Worm (Caenorhabditis elegans) whole organism, young adult: ENCODE results near the gene F10D7.3.

Source experiments
- T26A5.8 ChIP-seq: sonication (generic microtip); optimal IDR thresholded peaks from 2 replicates; lab custom pipeline; 2016; ENCODE audit warnings: missing genetic modification characterization, missing compliant biosample characterization
- attf-6 ChIP-seq: fragments of 200-800 bp; sonication (Bioruptor generic); IDR thresholded peaks from 2 replicates; pipeline ENCODE4 v1.3.6; 2022; ENCODE audit warnings: missing genetic modification reagents, missing genetic modification characterization, missing compliant biosample characterization
- dpl-1 ChIP-seq: fragments of 150-350 bp; optimal IDR thresholded peaks from 2 replicates; lab custom pipeline; 2014; ENCODE audit warnings: missing biosample characterization, missing genetic modification reagents, missing genetic modification characterization
- hrde-1 ChIP-seq: sonication (generic microtip); optimal IDR thresholded peaks from 2 replicates; lab custom pipeline; 2016; ENCODE audit warnings: missing genetic modification characterization, mild to moderate bottlenecking, missing compliant biosample characterization, moderate library complexity, missing genotype, missing genetic modification reagents, borderline replicate concordance
- ztf-22 ChIP-seq: fragments of 200-800 bp; sonication (Bioruptor generic); optimal IDR thresholded peaks from 2 replicates; lab custom pipeline; 2018; ENCODE audit warnings: mild to moderate bottlenecking, missing genetic modification characterization, moderate library complexity, missing compliant biosample characterization

ce11 chrX:17381975-17382374 lies 7.5 kb upstream of the F10D7.3 start, which contains the start of gene F10D7.4:
- TF ChIP-seq hrde-1 (tag; lab: Kevin White, UChicago) (no peak), dpl-1 (GFP tag; lab: Kevin White, UChicago) (no peak), T26A5.8 (tag; lab: Kevin White, UChicago) (no peak), ztf-22 (GFP tag; lab: Kevin White, UChicago) (no peak), attf-6 (GFP tag; lab: Robert Waterston, UW) (no peak)
